Worm (Caenorhabditis elegans): Measurements from ENCODE around the gene rgr-1.
A peak's percentile ranks its signal among the peaks of the same experiment; 100 is the strongest.

rgr-1 gene

ce11 chrIII:9355412-9355969 lies 38.0 kb upstream of the rgr-1 start, which contains the start of gene chtb-1:
TSS of gene chtb-1 (minus strand) at chrIII:9355462.
- TF ChIP-seq hif-1 (tag; optimal IDR thresholded peaks at IDR 0.05) = no peak
- no peak for TF ChIP-seq fos-1 (tag; optimal IDR thresholded peaks at IDR 0.05)
- peak; percentile 52 for TF ChIP-seq set-16 (GFP tag; IDR thresholded peaks at IDR 0.05)

- TF ChIP-seq F49E8.2 (tag; optimal IDR thresholded peaks at IDR 0.05; ENCODE audit: borderline replicate concordance) (no peak), zfp-3 (GFP tag; conservative IDR thresholded peaks at IDR 0.05) (no peak), ceh-32 (tag; optimal IDR thresholded peaks at IDR 0.05; ENCODE audit: poor library complexity) (no peak), dve-1 (tag; optimal IDR thresholded peaks at IDR 0.05; ENCODE audit: insufficient read depth) (no peak), Y48G9A.11 (GFP tag; IDR thresholded peaks at IDR 0.05) (no peak), F10B5.3 (tag; optimal IDR thresholded peaks at IDR 0.05) (no peak), pqm-1 (tag; optimal IDR thresholded peaks at IDR 0.05) (no peak), duxl-1 (tag; optimal IDR thresholded peaks at IDR 0.05; ENCODE audit: poor library complexity) (no peak), ceh-20 (GFP tag; IDR thresholded peaks at IDR 0.05) (no peak), mdt-29 (GFP tag; IDR thresholded peaks at IDR 0.05) (no peak), vab-7 (GFP tag; IDR thresholded peaks at IDR 0.05) (no peak), snpc-4 (tag; optimal IDR thresholded peaks at IDR 0.05) (no peak), nhr-28 (tag; optimal IDR thresholded peaks at IDR 0.05) (no peak), aha-1 (tag) (no peak), set-16 (GFP tag; IDR thresholded peaks at IDR 0.05) (no peak), nhr-237 (tag; optimal IDR thresholded peaks at IDR 0.05) (no peak), daf-16 (GFP tag; optimal IDR thresholded peaks at IDR 0.05) (no peak), daf-16 (tag; optimal IDR thresholded peaks at IDR 0.05) (no peak), F44E2.7 (GFP tag; IDR thresholded peaks at IDR 0.05) (no peak)
These were observed 34.5 kb upstream of the rgr-1 start, which contains the start of gene K04H4.5 for ce11 chrIII:9359060-9359459. TSS of gene K04H4.5 (plus strand) at chrIII:9359360.

- peak; percentile 80 for TF ChIP-seq aha-1 (tag)
- TF ChIP-seq lin-29 (GFP tag; IDR thresholded peaks at IDR 0.05) = no peak
These were observed 32.3 kb upstream of the rgr-1 start, which contains the start of gene flp-25 for ce11 chrIII:9361228-9361627. TSS of gene flp-25 (plus strand) at chrIII:9361528.

ce11 chrIII:9366376-9366775 lies 27.2 kb upstream of the rgr-1 start:
- no peak for TF ChIP-seq skn-1 (tag; optimal IDR thresholded peaks at IDR 0.05)
- peak in 1 of 2 experiments; percentile 83 for TF ChIP-seq unc-62 (GFP tag; optimal IDR thresholded peaks at IDR 0.05 in 1 of 2)
- TF ChIP-seq unc-62 (tag; optimal IDR thresholded peaks at IDR 0.05) = no peak
- TF ChIP-seq nhr-28 (tag; optimal IDR thresholded peaks at IDR 0.05) = peak; percentile 65
- no peak for TF ChIP-seq mxl-3 (GFP tag; optimal IDR thresholded peaks at IDR 0.05)
- peak; percentile 29; the same call in 1 of the 2 replicates for TF ChIP-seq dmd-6 (GFP tag; IDR thresholded peaks at IDR 0.05)

- no peak for TF ChIP-seq D1046.2 (GFP tag; IDR thresholded peaks at IDR 0.05)
- TF ChIP-seq attf-4 (tag; optimal IDR thresholded peaks at IDR 0.05) = no peak
- TF ChIP-seq zip-2 (tag; optimal IDR thresholded peaks at IDR 0.05) = no peak
- TF ChIP-seq nhr-42 (GFP tag; IDR thresholded peaks at IDR 0.05) = no peak
- no peak for TF ChIP-seq nhr-11 (tag; optimal IDR thresholded peaks at IDR 0.05)
- no peak for TF ChIP-seq nhr-237 (tag; optimal IDR thresholded peaks at IDR 0.05)
- TF ChIP-seq arid-1 (GFP tag; conservative IDR thresholded peaks at IDR 0.05) = no peak
- no peak for TF ChIP-seq Y75B8A.6 (GFP tag; IDR thresholded peaks at IDR 0.05)
- TF ChIP-seq ztf-11 (tag; optimal IDR thresholded peaks at IDR 0.05) = no peak
- no peak for TF ChIP-seq rbr-2 (tag; optimal IDR thresholded peaks at IDR 0.05)
These were observed 26.6 kb upstream of the rgr-1 start, which contains the start of gene crn-6 for ce11 chrIII:9366971-9367370. TSS of gene crn-6 (plus strand) at chrIII:9367271.
